Fruit fly (Drosophila melanogaster) whole organism, wandering third instar larva: ENCODE data around the gene Lrr47.

Source experiments
- Abd-B ChIP-seq: fragments of >200 bp; optimal IDR thresholded peaks from 2 replicates; lab custom pipeline; 2017; ENCODE audit warnings: missing biosample characterization, missing genetic modification characterization
- CG32264 ChIP-seq: fragments of 200-800 bp; sonication (Bioruptor generic); optimal IDR thresholded peaks from 2 replicates; lab custom pipeline; 2016; ENCODE audit warnings: missing biosample characterization, missing genetic modification characterization
- CrebA ChIP-seq: fragments of 200-800 bp; sonication (Bioruptor generic); optimal IDR thresholded peaks from 2 replicates; lab custom pipeline; 2016; ENCODE audit warnings: missing biosample characterization, mild to moderate bottlenecking, missing genetic modification characterization, borderline replicate concordance
- Dfd ChIP-seq: fragments of >200 bp; optimal IDR thresholded peaks from 2 replicates; lab custom pipeline; 2017; ENCODE audit warnings: missing biosample characterization, missing genetic modification characterization
- Dif ChIP-seq: fragments of 200-275, 200-300 bp; sonication (Bioruptor generic); optimal IDR thresholded peaks from 2 replicates; lab custom pipeline; 2018; ENCODE audit warnings: missing biosample characterization, missing genetic modification characterization; ENCODE audit not compliant: partially characterized antibody
- GATAd ChIP-seq: sonication (Bioruptor generic); optimal IDR thresholded peaks from 2 replicates; lab custom pipeline; 2016; ENCODE audit warnings: missing biosample characterization, missing genetic modification characterization
- HLH106 ChIP-seq: fragments of 200-800 bp; optimal IDR thresholded peaks from 3 replicates; lab custom pipeline; 2019; ENCODE audit warnings: missing biosample characterization, mild to moderate bottlenecking, missing genetic modification characterization, moderate library complexity
- Hnf4 ChIP-seq: fragments of 200-800 bp; sonication (Bioruptor generic); optimal IDR thresholded peaks from 2 replicates; lab custom pipeline; 2016; ENCODE audit warnings: missing biosample characterization, mild to moderate bottlenecking, missing genetic modification characterization
- Hr78 ChIP-seq: fragments of >200 bp; optimal IDR thresholded peaks from 2 replicates; lab custom pipeline; 2017; ENCODE audit warnings: missing biosample characterization, missing genetic modification characterization
- Hr83 ChIP-seq: fragments of 200-300 bp; sonication (Bioruptor generic); optimal IDR thresholded peaks from 2 replicates; lab custom pipeline; 2016; ENCODE audit warnings: missing biosample characterization, mild to moderate bottlenecking, missing genetic modification characterization, moderate library complexity; ENCODE audit not compliant: poor library complexity, severe bottlenecking
- Mio ChIP-seq: sonication (Bioruptor generic); optimal IDR thresholded peaks from 2 replicates; lab custom pipeline; 2016; ENCODE audit warnings: missing biosample characterization, missing genetic modification characterization
- Myc ChIP-seq: fragments of >200 bp; optimal IDR thresholded peaks from 2 replicates; lab custom pipeline; 2017
- N ChIP-seq: fragments of >200 bp; optimal IDR thresholded peaks from 2 replicates; lab custom pipeline; 2018; ENCODE audit warnings: missing biosample characterization, missing external identifiers, missing genetic modification characterization
- OdsH ChIP-seq: fragments of 200-800 bp; sonication (Bioruptor generic); optimal IDR thresholded peaks from 2 replicates; lab custom pipeline; 2016; ENCODE audit warnings: missing biosample characterization, mild to moderate bottlenecking, missing genetic modification characterization
- Rel ChIP-seq, 2 experiments: fragments of 200-800 bp; sonication (Bioruptor generic) in 1 of 2; optimal IDR thresholded peaks; 2 replicates in 1 of 2; 3 replicates in 1 of 2; lab custom pipeline; 2016 to 2019; ENCODE audit warnings: mild to moderate bottlenecking in 2 of 2, missing biosample characterization in 2 of 2, missing genetic modification characterization in 2 of 2, moderate library complexity in 1 of 2
- Vsx2 ChIP-seq: fragments of 200-300, 225-300 bp; sonication (Bioruptor generic); optimal IDR thresholded peaks from 2 replicates; lab custom pipeline; 2018; ENCODE audit warnings: missing biosample characterization, missing genetic modification characterization; ENCODE audit not compliant: partially characterized antibody
- br ChIP-seq: fragments of 200-800 bp; sonication (Bioruptor generic); optimal IDR thresholded peaks from 2 replicates; lab custom pipeline; 2016; ENCODE audit warnings: missing biosample characterization, missing genetic modification characterization
- dl ChIP-seq, 2 experiments: fragments of 175-275, 200-275 bp in 1 of 2; fragments of 200-275 bp in 1 of 2; sonication (Bioruptor generic); optimal IDR thresholded peaks; lab custom pipeline; 2018; ENCODE audit warnings: mild to moderate bottlenecking in 2 of 2, missing biosample characterization in 2 of 2, missing genetic modification characterization in 2 of 2, moderate library complexity in 2 of 2; ENCODE audit not compliant: partially characterized antibody in 2 of 2, insufficient read depth in 1 of 2
- dmrt93B ChIP-seq: fragments of 200-800 bp; sonication (Bioruptor generic); optimal IDR thresholded peaks from 2 replicates; lab custom pipeline; 2018; ENCODE audit warnings: missing biosample characterization, mild to moderate bottlenecking, missing genetic modification characterization
- dsf ChIP-seq: sonication (Bioruptor generic); optimal IDR thresholded peaks from 2 replicates; lab custom pipeline; 2016; ENCODE audit warnings: missing biosample characterization, missing genetic modification characterization, borderline replicate concordance
- ey ChIP-seq: fragments of 200-800 bp; sonication (Bioruptor generic); optimal IDR thresholded peaks from 2 replicates; lab custom pipeline; 2016; ENCODE audit warnings: missing biosample characterization, missing genetic modification characterization
- foxo ChIP-seq, 2 experiments: fragments of 200-800 bp; sonication (Bioruptor generic); optimal IDR thresholded peaks; 2 replicates in 1 of 2; 3 replicates in 1 of 2; lab custom pipeline; 2016 to 2017; ENCODE audit warnings: missing biosample characterization in 2 of 2, missing genetic modification characterization in 2 of 2
- fru ChIP-seq: fragments of 200-800 bp; sonication (Bioruptor generic); optimal IDR thresholded peaks from 3 replicates; lab custom pipeline; 2016; ENCODE audit warnings: missing biosample characterization, mild to moderate bottlenecking, missing genetic modification characterization
- jim ChIP-seq: fragments of 175-275, 200-325 bp; sonication (Bioruptor generic); optimal IDR thresholded peaks from 2 replicates; lab custom pipeline; 2016; ENCODE audit warnings: missing biosample characterization, mild to moderate bottlenecking, missing genetic modification characterization
- lola ChIP-seq: fragments of >200 bp; optimal IDR thresholded peaks from 2 replicates; lab custom pipeline; 2017; ENCODE audit warnings: missing biosample characterization, missing genetic modification characterization
- pan ChIP-seq: fragments of >200 bp; optimal IDR thresholded peaks from 2 replicates; lab custom pipeline; 2017
- psq ChIP-seq: fragments of 200-800 bp; sonication (Bioruptor generic); optimal IDR thresholded peaks from 3 replicates; lab custom pipeline; 2017; ENCODE audit warnings: missing biosample characterization, mild to moderate bottlenecking, missing genetic modification characterization, moderate library complexity
- rgr ChIP-seq: fragments of 200-800 bp; sonication (Bioruptor generic); optimal IDR thresholded peaks from 3 replicates; lab custom pipeline; 2016; ENCODE audit warnings: missing biosample characterization, mild to moderate bottlenecking, missing genetic modification characterization
- sv ChIP-seq: fragments of 200-800 bp; sonication (Bioruptor generic); optimal IDR thresholded peaks from 3 replicates; lab custom pipeline; 2016; ENCODE audit warnings: missing biosample characterization, missing genetic modification characterization
- tai ChIP-seq: sonication (Bioruptor generic); optimal IDR thresholded peaks from 2 replicates; lab custom pipeline; 2016; ENCODE audit warnings: missing biosample characterization, missing genetic modification characterization
- usp ChIP-seq: fragments of >200 bp; optimal IDR thresholded peaks from 2 replicates; lab custom pipeline; 2017; ENCODE audit warnings: missing biosample characterization, missing genetic modification characterization

Lrr47 gene

DNA sequence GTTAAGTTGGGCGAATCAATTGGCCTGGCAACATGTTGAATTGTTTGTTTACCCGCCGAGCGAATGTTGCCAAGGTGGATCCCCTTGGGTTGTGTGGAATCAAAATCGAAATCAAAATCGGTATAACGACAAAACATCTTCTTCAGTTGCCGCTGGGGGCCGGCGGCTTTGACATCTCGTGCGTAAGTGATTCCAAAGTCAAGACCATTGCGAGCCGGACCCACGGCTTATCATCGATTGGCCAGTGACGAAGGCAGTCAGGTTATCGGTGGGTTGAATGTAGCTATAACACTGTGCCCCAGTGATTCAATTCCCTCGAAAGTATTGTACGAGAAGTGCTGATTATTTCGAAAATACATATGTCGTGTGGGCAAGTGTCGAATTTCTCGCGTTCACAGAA, 11.8 kb downstream of the Lrr47 start:
- TF ChIP-seq tai (GFP tag; lab: Kevin White, UChicago): no peak
- TF ChIP-seq Hr78 (GFP tag; lab: Kevin White, UChicago): no peak
- no peak for TF ChIP-seq Rel (GFP tag; optimal IDR thresholded peaks at IDR 0.05; lab: Kevin White, UChicago)
- TF ChIP-seq Rel (tag; optimal IDR thresholded peaks at IDR 0.05; lab: Kevin White, UChicago): peak; percentile 90
- peak; percentile 1 for TF ChIP-seq CrebA (GFP tag; lab: Kevin White, UChicago)
- TF ChIP-seq dmrt93B (GFP tag; lab: Kevin White, UChicago): no peak
- TF ChIP-seq N: no peak
- no peak for TF ChIP-seq Hnf4
- TF ChIP-seq dsf (GFP tag; lab: Kevin White, UChicago): no peak
- no peak for TF ChIP-seq pan (lab: Kevin White, UChicago)

DNA sequence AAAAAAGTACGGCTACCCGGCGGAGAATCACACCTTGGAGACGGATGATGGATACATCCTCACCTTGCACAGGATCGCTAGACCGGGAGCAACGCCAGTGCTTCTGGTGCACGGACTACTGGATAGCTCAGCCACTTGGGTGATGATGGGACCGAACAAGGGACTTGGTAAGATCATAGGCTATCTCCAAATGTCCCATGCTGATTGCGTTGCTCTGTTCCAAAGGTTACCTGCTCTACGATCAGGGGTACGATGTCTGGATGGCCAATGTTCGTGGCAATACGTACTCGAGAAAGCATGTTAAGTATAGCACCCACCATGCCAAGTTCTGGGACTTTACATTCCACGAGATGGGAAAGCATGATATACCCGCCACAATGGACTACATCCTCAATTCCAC, 13.0 kb downstream of the Lrr47 start:
- TF ChIP-seq lola (no peak), foxo (GFP tag; optimal IDR thresholded peaks at IDR 0.05; lab: Kevin White, UChicago) (no peak), Myc (lab: Kevin White, UChicago) (no peak), ey (GFP tag; lab: Kevin White, UChicago) (no peak), dl (GFP tag; optimal IDR thresholded peaks at IDR 0.05; lab: Kevin White, UChicago; ENCODE audit: insufficient read depth in 1 of 2, partially characterized antibody in 2 of 2) (no peak), Dfd (GFP tag; lab: Kevin White, UChicago) (no peak), CrebA (GFP tag; lab: Kevin White, UChicago) (no peak), Rel (GFP tag; optimal IDR thresholded peaks at IDR 0.05; lab: Kevin White, UChicago) (no peak), Rel (tag; optimal IDR thresholded peaks at IDR 0.05; lab: Kevin White, UChicago) (no peak), Hr78 (GFP tag; lab: Kevin White, UChicago) (no peak), dmrt93B (GFP tag; lab: Kevin White, UChicago) (no peak), Abd-B (GFP tag; lab: Kevin White, UChicago) (no peak), br (GFP tag; lab: Kevin White, UChicago) (no peak), CG32264 (GFP tag; lab: Kevin White, UChicago) (no peak), dsf (GFP tag; lab: Kevin White, UChicago) (no peak), fru (GFP tag; lab: Kevin White, UChicago) (no peak)

DNA sequence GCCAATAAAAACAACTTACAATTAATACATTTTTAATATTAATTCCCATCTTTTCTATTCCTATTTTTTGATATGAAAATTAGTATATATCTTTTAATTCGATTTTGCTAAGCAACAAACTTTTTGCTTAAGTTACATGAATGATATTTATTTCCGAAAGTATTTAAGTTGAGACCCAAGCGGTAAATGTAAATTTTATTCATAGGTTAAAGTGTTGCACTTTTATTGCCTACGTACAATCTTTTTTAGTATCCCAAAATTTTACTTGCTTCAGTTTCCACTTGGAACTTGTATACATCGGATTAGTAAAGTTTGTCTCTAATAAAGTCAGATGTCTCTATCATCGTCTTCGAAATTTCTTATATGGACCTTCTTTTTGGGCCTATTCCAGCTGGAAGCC, 14.4 kb downstream of the Lrr47 start, which contains the start of gene CG18301:
TSS of gene CG18301 (plus strand) at position 301 of the 400 bp plus-strand sequence.
- TF ChIP-seq Myc (lab: Kevin White, UChicago): no peak
- TF ChIP-seq Rel (GFP tag; optimal IDR thresholded peaks at IDR 0.05; lab: Kevin White, UChicago): no peak
- TF ChIP-seq Rel (tag; optimal IDR thresholded peaks at IDR 0.05; lab: Kevin White, UChicago): no peak
- TF ChIP-seq usp (GFP tag; lab: Kevin White, UChicago): no peak
- no peak for TF ChIP-seq GATAd (GFP tag; lab: Kevin White, UChicago)
- no peak for TF ChIP-seq Hnf4
- no peak for TF ChIP-seq CG32264 (GFP tag; lab: Kevin White, UChicago)
- TF ChIP-seq HLH106: no peak
- no peak for TF ChIP-seq Abd-B (GFP tag; lab: Kevin White, UChicago)
- TF ChIP-seq Dif (GFP tag; lab: Kevin White, UChicago): no peak
- TF ChIP-seq foxo (GFP tag; optimal IDR thresholded peaks at IDR 0.05; lab: Kevin White, UChicago): no peak
- no peak for TF ChIP-seq Vsx2 (GFP tag; lab: Kevin White, UChicago)
- no peak for TF ChIP-seq tai (GFP tag; lab: Kevin White, UChicago)
- no peak for TF ChIP-seq sv
- no peak for TF ChIP-seq OdsH
- TF ChIP-seq dl (GFP tag; optimal IDR thresholded peaks at IDR 0.05; lab: Kevin White, UChicago; ENCODE audit: insufficient read depth in 1 of 2, partially characterized antibody in 2 of 2): no peak
- no peak for TF ChIP-seq rgr (GFP tag; lab: Kevin White, UChicago)
- TF ChIP-seq jim (GFP tag; lab: Kevin White, UChicago): no peak
- TF ChIP-seq CrebA (GFP tag; lab: Kevin White, UChicago): no peak
- no peak for TF ChIP-seq dsf (GFP tag; lab: Kevin White, UChicago)
- no peak for TF ChIP-seq fru (GFP tag; lab: Kevin White, UChicago)

DNA sequence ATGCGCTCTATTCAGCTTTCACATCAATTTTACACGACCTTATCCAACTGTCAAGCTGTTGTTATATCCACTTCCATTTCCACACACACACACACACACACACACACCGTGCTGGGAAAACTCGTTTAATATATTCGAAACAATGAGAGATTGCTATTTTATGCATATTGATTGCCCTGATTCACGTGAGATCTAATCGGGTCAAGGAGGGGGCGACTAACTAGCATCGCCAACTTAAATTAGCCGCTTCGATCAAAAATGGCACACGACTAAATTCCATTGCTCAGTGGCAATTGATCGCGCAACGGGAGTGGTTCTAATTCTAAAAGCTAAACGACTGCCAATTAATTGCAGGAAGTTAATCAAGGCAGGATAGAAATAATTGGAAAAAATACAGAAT, 16.9 kb downstream of the Lrr47 start, which contains the start of gene CG18302:
TSS of gene CG18302 (plus strand) at position 301 of the 400 bp plus-strand sequence.
- TF ChIP-seq br (GFP tag; lab: Kevin White, UChicago) (no peak), N (no peak), rgr (GFP tag; lab: Kevin White, UChicago) (no peak), Dfd (GFP tag; lab: Kevin White, UChicago) (no peak), HLH106 (no peak), OdsH (no peak), psq (no peak), Hr83 (GFP tag; lab: Kevin White, UChicago) (no peak), foxo (GFP tag; optimal IDR thresholded peaks at IDR 0.05; lab: Kevin White, UChicago) (no peak), Mio (GFP tag; lab: Kevin White, UChicago) (no peak), Vsx2 (GFP tag; lab: Kevin White, UChicago) (no peak), GATAd (GFP tag; lab: Kevin White, UChicago) (no peak), CG32264 (GFP tag; lab: Kevin White, UChicago) (no peak), Abd-B (GFP tag; lab: Kevin White, UChicago) (no peak), lola (no peak)
